Worm (Caenorhabditis elegans) whole organism, dauer: Measurements from ENCODE around the gene F56C9.3.

Experiments
- unc-62 ChIP-seq: sonication (generic microtip); optimal IDR thresholded peaks from 2 replicates; lab custom pipeline; 2017; ENCODE audit warnings: missing biosample characterization, missing genetic modification reagents, missing genetic modification characterization

F56C9.3 gene

ce11 chrIII:7296092-7296668, 14.9 kb upstream of the F56C9.3 start:
- no peak for TF ChIP-seq unc-62 (GFP tag; lab: Kevin White, UChicago)

ce11 chrIII:7297045-7297680, 13.9 kb upstream of the F56C9.3 start:
- TF ChIP-seq unc-62 (GFP tag; lab: Kevin White, UChicago) = no peak

- no peak for TF ChIP-seq unc-62 (GFP tag; lab: Kevin White, UChicago)
Observed at ce11 chrIII:7298045-7298444, 13.0 kb upstream of the F56C9.3 start.

ce11 chrIII:7299466-7299865, 11.6 kb upstream of the F56C9.3 start, which contains the start of the genes B0361.14 and B0361.9:
Gene B0361.14 (minus strand): TSS chrIII:7299531.
Gene B0361.9 (minus strand): TSS chrIII:7299631.
- no peak for TF ChIP-seq unc-62 (GFP tag; lab: Kevin White, UChicago)

- no peak for TF ChIP-seq unc-62 (GFP tag; lab: Kevin White, UChicago)
Observed at ce11 chrIII:7300169-7300568, 10.9 kb upstream of the F56C9.3 start.

- TF ChIP-seq unc-62 (GFP tag; lab: Kevin White, UChicago) = no peak
Observed at ce11 chrIII:7300763-7301162, 10.3 kb upstream of the F56C9.3 start.

- no peak for TF ChIP-seq unc-62 (GFP tag; lab: Kevin White, UChicago)
Observed at ce11 chrIII:7301668-7302067, 9.4 kb upstream of the F56C9.3 start.

- no peak for TF ChIP-seq unc-62 (GFP tag; lab: Kevin White, UChicago)
Observed at ce11 chrIII:7304961-7305648, 6.0 kb upstream of the F56C9.3 start.

- TF ChIP-seq unc-62 (GFP tag; lab: Kevin White, UChicago) = no peak
Observed at ce11 chrIII:7305649-7305977, 5.5 kb upstream of the F56C9.3 start.

ce11 chrIII:7308600-7309109, 2.4 kb upstream of the F56C9.3 start, which contains the start of gene acbp-4:
Gene acbp-4 (minus strand): TSS chrIII:7309109.
- no peak for TF ChIP-seq unc-62 (GFP tag; lab: Kevin White, UChicago)

ce11 chrIII:7314473-7314872, 3.4 kb downstream of the F56C9.3 start:
- no peak for TF ChIP-seq unc-62 (GFP tag; lab: Kevin White, UChicago)

- TF ChIP-seq unc-62 (GFP tag; lab: Kevin White, UChicago) = no peak
Observed at ce11 chrIII:7314927-7315547, 3.9 kb downstream of the F56C9.3 start, which contains the start of gene nspg-6. Gene nspg-6 (minus strand): TSS chrIII:7314977.

ce11 chrIII:7317354-7317753, 6.3 kb downstream of the F56C9.3 start:
- TF ChIP-seq unc-62 (GFP tag; lab: Kevin White, UChicago) = no peak

- no peak for TF ChIP-seq unc-62 (GFP tag; lab: Kevin White, UChicago)
Observed at ce11 chrIII:7319390-7319789, 8.3 kb downstream of the F56C9.3 start, which contains the start of gene F56C9.8. Gene F56C9.8 (minus strand): TSS chrIII:7319509.

ce11 chrIII:7322018-7322417, 10.9 kb downstream of the F56C9.3 start:
- TF ChIP-seq unc-62 (GFP tag; lab: Kevin White, UChicago) = no peak

ce11 chrIII:7323331-7323730, 12.2 kb downstream of the F56C9.3 start:
- TF ChIP-seq unc-62 (GFP tag; lab: Kevin White, UChicago) = no peak
